Fruit fly (Drosophila melanogaster) whole organism, pupa: ENCODE data around the gene CNMaR.

ENCODE experiments used
- CG17806 ChIP-seq: fragments of 200-800 bp; sonication (Bioruptor generic); optimal IDR thresholded peaks from 2 replicates; lab custom pipeline; 2018; ENCODE audit warnings: missing biosample characterization, mild to moderate bottlenecking, missing genetic modification characterization, moderate library complexity
- CG32121 ChIP-seq: fragments of 200-800 bp; sonication (Bioruptor generic); IDR thresholded peaks from 2 replicates; pipeline ENCODE4 v1.3.6; 2022; ENCODE audit warnings: missing biosample characterization, missing genetic modification characterization
- CG4496 ChIP-seq: fragments of 200-800 bp; sonication (Bioruptor generic); IDR thresholded peaks from 3 replicates; pipeline ENCODE4 v1.3.6; 2022; ENCODE audit warnings: missing biosample characterization, missing genetic modification characterization
- CG8159 ChIP-seq: fragments of 200-800 bp; sonication (Bioruptor generic); optimal IDR thresholded peaks from 3 replicates; lab custom pipeline; 2018; ENCODE audit warnings: missing biosample characterization, mild to moderate bottlenecking, missing genetic modification characterization, moderate library complexity
- EcR ChIP-seq: fragments of 200-800 bp; sonication (Bioruptor generic); optimal IDR thresholded peaks from 3 replicates; lab custom pipeline; 2019; ENCODE audit warnings: missing biosample characterization, missing genetic modification characterization, mild to moderate bottlenecking, moderate library complexity, missing genetic modification reagents
- Ets98B ChIP-seq: fragments of 200-800 bp; sonication (Bioruptor generic); IDR thresholded peaks from 2 replicates; pipeline ENCODE4 v1.3.6; 2022; ENCODE audit warnings: missing biosample characterization, missing genetic modification characterization
- Pif1B ChIP-seq: fragments of 200-800 bp; sonication (Bioruptor generic); optimal IDR thresholded peaks from 3 replicates; lab custom pipeline; 2016; ENCODE audit warnings: missing biosample characterization, missing genetic modification characterization

DNA sequence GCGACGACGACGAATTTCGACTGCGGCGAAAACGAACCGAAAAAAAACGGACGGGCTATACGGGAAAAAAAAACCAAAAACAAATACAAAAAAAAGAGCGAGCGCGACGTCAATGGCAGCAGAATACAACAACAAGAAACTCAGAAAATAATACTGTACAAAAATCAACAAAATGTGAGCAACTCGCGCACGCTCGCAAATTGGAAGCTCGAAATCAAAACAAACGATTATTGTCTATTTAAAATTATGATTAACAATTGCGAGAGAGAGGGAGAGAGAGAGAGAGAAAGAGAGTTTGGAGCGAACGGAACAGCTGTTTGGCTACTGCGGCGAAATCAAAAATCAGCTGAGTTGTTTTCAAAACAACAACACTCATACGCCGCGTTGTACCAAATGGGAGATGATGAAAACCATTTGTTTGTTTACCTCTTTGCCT lies 31.6 kb downstream of the CNMaR start:
- TF ChIP-seq CG32121 (GFP tag; lab: Robert Waterston, UW), result peak; percentile 73
- no peak for TF ChIP-seq CG8159
- no peak for TF ChIP-seq CG17806 (tag; lab: Kevin White, UChicago)
- peak; percentile 88 for TF ChIP-seq CG4496
- TF ChIP-seq EcR (GFP tag; lab: Kevin White, UChicago), result no peak
- TF ChIP-seq Pif1B (GFP tag; lab: Kevin White, UChicago), result peak; percentile 17
- TF ChIP-seq Ets98B (GFP tag; lab: Robert Waterston, UW), result peak; percentile 79
